Worm (Caenorhabditis elegans): Measurements from ENCODE around the gene W06G6.20.
"Not testable (repeated sequence)": the region's sequence is repeated elsewhere in the genome, so short reads cannot be mapped to it uniquely, and the experiment has no call there.

Gene W06G6.20

DNA sequence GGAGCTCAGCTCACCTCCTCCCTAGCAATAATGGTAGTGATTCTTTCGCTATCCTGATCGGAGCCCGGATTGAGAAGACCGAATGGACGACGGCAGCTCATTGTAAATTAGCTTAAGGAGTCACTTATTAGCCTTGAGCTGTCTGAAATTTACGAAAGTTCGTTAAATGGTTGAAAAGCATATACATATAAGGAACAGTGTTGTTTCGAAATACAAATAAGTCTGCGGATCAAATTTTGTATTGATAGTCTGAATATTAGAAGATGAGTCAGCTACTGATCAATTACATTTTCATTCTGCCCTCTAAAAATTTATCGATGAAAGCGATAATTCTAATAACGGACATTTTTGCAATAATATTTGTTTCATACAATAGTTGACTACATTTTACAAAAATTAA is 18.5 kb upstream of the W06G6.20 start, which contains the start of gene F14F8.14:
Gene F14F8.14, minus strand, starts transcription at position 101 of the 400 bp plus-strand sequence.
- no peak for TF ChIP-seq unc-62 (GFP tag; optimal IDR thresholded peaks at IDR 0.05)

DNA sequence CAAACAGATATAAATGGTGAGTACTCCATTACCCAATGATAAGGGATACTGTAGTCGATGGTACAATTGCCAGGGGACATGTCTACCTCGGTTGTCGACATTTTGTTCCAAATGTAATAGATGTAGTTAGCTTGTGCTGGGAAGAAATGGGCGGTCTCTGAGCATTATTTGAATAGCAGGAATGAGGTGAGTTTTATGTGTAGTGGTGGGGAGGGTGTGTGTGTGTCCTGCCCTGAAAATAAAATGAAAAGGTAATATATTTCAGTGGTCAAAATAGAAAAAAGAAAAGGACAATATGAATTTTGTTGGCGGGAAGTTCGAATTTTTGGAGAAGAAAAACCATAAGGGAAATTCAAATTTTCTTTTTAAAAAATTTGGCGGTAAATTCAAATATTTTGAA is 12.6 kb upstream of the W06G6.20 start, which contains the start of gene Y70C5B.2:
Gene Y70C5B.2, minus strand, starts transcription at position 101 of the 400 bp plus-strand sequence.
- not testable (repeated sequence) for TF ChIP-seq unc-62 (GFP tag; optimal IDR thresholded peaks at IDR 0.05)

DNA sequence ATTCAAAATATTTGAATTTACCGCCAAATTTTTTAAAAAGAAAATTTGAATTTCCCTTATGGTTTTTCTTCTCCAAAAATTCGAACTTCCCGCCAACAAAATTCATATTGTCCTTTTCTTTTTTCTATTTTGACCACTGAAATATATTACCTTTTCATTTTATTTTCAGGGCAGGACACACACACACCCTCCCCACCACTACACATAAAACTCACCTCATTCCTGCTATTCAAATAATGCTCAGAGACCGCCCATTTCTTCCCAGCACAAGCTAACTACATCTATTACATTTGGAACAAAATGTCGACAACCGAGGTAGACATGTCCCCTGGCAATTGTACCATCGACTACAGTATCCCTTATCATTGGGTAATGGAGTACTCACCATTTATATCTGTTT is 6.1 kb upstream of the W06G6.20 start, which contains the start of gene W06G6.15:
Gene W06G6.15, plus strand, starts transcription at position 301 of the 400 bp plus-strand sequence.
- not testable (repeated sequence) for TF ChIP-seq unc-62 (GFP tag; optimal IDR thresholded peaks at IDR 0.05)

DNA sequence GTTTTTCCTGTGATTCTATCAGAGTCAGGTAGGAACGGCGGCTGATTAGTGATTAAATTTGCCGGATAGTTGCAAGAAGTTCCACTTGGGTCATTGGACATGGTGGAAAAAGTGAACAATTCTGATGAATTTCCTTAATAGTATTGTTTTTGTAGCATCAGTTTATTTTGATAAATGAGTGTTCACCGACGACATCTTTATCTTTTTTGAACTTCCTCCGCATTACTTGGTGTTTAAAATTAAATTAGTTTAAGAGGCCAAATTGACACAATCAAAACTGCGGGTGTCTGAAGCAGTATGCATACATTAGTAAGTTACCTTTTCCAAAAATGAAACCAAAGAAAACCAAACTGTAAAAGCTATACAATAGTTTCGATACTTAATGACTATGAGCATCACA is 1.0 kb upstream of the W06G6.20 start, which contains the start of gene W06G6.11:
Gene W06G6.11, minus strand, starts transcription at position 101 of the 400 bp plus-strand sequence.
- TF ChIP-seq unc-62 (GFP tag; optimal IDR thresholded peaks at IDR 0.05), result not testable (repeated sequence)

DNA sequence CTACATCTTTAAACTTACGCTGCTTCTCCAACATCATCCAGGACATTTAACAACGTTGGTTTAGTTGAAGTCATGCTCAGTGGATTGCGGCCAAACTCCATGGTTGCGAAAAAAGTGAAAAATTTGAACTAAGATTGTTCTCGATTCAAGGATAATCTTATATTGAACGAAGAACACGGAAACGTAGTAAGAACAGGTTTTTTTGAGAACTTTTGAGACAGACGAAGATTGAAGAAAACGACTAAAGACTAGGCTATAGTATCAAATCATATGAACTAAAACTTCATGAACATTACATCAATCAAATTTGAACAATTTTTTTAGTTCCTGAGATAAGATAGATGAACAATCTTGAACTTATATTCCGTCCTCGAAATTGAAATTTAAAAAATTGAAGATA is 1.1 kb downstream of the W06G6.20 start, which contains the start of gene W06G6.10:
Gene W06G6.10, minus strand, starts transcription at position 101 of the 400 bp plus-strand sequence.
- TF ChIP-seq unc-62 (GFP tag; optimal IDR thresholded peaks at IDR 0.05), result no peak

DNA sequence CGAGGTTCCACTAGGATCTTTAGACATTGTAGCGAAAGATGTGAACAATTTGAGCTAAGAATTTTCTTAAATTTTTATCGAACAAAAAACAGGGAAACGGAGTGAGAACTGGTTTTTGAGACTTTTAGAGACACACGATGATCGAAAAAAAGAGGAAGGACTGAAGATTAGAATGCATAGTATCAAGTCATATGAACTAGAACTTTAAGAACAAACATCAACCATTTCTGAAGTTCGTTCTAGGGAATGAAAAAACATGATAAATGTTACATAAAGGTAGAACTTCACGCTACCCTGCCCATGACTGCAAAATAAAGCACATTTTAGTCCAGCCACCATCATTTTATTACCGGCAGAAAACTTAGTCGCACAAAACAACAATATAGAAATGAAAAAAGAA is 1.8 kb downstream of the W06G6.20 start, which contains the start of gene W06G6.9:
Gene W06G6.9, minus strand, starts transcription at position 101 of the 400 bp plus-strand sequence.
- no peak for TF ChIP-seq unc-62 (GFP tag; optimal IDR thresholded peaks at IDR 0.05)

DNA sequence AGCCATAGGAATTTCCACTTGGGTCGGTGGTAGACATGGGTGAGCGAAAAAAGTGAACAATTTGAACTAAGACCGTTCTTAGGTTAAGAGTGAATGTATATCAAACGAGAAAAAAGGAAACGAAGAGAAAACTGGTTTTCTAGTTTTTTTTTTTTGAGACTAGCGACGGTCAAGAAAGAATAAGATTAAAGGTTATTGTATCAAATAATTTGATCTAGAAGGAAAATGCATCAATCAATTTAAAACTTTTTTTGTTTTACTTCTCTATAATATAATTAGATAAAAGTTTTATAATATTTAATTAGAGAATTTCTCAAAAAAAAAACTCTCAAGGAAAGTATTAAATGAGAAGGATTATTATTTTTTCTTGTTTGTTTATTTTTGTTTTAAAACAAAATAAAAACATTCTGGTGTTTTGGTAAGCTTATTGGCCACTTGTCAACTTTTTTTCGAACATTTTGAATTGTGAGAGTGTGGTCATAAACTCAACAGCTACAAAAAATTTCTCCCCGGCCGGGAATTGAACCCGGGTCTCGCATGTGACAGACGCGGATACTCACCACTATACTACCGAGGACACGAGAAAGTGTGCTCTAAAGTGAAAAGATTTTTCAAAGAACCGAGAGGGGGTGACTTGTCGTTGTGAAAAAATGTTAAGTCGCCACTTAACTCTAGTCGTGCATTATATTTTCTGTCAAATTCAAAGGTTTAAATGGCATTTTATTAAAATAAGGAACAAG is 2.8 kb downstream of the W06G6.20 start, which contains the start of gene W06G6.17:
Gene W06G6.17, minus strand, starts transcription at position 51 of the 740 bp plus-strand sequence.
- TF ChIP-seq unc-62 (GFP tag; optimal IDR thresholded peaks at IDR 0.05), result no peak

DNA sequence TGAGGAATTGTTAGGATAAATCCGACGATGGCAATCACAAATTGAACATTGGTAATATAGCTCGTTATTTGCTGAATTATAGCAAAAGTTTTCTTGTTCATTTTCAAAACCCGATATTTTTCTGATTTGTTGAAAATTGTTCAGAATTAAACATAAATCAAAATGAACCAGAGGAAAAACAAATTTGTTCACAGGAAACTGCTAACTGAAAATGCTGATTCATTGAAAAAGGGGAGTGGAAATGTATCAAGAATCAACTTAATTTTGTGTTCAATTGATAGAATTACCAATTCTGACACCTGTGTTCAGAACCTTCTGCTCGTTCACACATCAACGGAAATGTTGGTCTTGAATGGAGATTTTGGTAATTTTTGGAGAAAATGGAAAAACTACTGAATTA is 4.6 kb downstream of the W06G6.20 start, which contains the start of gene srw-77:
Gene srw-77, minus strand, starts transcription at position 101 of the 400 bp plus-strand sequence.
- no peak for TF ChIP-seq unc-62 (GFP tag; optimal IDR thresholded peaks at IDR 0.05)

DNA sequence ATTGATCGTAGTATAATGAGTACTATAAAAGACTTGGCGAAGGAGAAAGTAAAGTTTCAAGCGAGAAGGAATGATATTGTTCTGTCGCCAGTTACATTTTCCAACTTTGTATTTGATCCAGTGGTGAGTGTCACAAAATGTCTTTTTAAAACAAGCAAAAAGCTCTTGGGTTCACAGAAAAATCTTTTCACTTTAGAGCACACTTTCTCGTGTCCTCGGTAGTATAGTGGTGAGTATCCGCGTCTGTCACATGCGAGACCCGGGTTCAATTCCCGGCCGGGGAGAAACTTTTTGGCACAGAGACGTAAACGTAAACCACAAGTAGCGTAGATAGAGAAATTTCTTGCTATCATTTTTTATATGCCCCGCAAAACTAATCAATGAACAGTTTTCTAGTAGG is 7.8 kb downstream of the W06G6.20 start:
- TF ChIP-seq unc-62 (GFP tag; optimal IDR thresholded peaks at IDR 0.05), result no peak

DNA sequence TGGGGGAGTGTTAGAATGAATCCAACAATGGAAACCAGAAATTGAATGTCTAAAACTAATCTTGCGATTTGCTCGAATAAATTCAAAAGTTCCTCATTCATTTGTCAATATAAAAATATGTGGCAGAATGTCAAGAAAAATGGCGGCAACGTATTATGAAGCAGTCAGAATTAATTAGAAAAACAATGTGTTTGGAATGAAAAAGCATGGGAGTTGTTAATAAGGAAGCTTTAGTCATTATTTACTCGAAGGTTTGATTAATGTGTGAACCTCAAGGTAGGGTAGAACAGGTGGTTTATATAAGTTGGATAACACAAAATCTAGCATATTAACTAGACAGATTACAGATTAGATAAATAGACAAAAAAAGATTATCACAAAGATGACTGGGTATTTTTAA is 10.0 kb downstream of the W06G6.20 start, which contains the start of gene srw-76:
Gene srw-76, minus strand, starts transcription at position 101 of the 400 bp plus-strand sequence.
- no peak for TF ChIP-seq unc-62 (GFP tag; optimal IDR thresholded peaks at IDR 0.05)

DNA sequence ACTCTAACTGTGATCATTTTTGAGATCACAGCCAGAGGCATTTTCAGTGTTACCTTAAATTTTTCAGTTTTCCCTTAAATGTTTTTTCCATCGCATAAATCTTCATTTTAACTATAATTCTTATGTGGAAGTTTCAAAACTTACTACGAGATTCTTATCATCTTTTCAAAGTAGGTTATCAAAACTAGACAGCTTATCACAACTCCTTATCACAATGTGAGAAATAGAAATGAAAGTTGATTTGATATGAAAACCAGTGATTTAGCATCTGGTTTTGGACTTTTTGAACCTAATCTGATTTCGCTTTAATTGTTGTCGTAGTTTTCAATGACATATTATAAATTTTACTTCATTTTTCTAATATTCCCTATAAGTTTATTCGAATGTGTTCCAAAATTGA is 12.3 kb downstream of the W06G6.20 start, which contains the start of gene mltn-11:
Gene mltn-11, plus strand, starts transcription at position 276 of the 400 bp plus-strand sequence.
- no peak for TF ChIP-seq unc-62 (GFP tag; optimal IDR thresholded peaks at IDR 0.05)

DNA sequence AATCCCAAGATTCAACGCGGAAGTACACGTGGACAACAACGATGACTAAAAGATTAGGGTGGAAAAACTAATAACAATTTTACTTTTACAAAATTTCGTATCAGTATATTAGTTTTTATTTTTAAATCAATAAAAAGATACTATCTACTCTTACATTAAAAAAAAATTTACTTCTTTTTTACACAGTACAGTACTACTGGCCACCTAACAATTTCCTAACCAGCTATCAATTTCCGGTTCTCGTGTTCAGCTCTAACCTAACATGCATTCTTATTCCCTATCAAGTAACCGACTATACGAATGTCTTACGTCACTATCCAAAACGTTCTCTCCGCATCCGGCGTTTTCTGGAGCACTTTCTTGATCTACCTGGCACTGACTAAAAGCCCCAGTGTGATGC is 18.6 kb downstream of the W06G6.20 start, which contains the start of gene srd-21:
Gene srd-21, plus strand, starts transcription at position 301 of the 400 bp plus-strand sequence.
- no peak for TF ChIP-seq unc-62 (GFP tag; optimal IDR thresholded peaks at IDR 0.05)

DNA sequence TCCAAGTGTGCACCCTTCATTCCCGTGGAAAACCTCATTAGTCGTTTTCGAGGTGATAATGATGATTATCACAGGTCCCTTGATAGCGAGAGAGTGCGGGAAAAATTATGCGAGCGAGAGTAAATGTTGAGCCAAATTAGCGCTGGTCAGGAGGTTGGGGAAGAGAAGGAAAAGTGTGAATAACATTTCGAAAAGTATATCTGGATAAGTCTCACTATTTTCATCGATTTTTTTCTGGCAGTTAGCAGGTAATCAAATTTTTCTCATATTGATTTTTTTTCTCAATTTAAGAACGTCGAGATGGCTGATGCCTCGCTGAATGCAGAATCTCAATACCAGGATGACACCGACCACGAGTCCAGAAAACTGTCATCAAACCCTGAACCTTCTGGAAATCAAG is 19.2 kb downstream of the W06G6.20 start, which contains the start of gene W06G6.2:
Gene W06G6.2, plus strand, starts transcription at position 301 of the 400 bp plus-strand sequence.
- TF ChIP-seq unc-62 (GFP tag; optimal IDR thresholded peaks at IDR 0.05), result no peak

DNA sequence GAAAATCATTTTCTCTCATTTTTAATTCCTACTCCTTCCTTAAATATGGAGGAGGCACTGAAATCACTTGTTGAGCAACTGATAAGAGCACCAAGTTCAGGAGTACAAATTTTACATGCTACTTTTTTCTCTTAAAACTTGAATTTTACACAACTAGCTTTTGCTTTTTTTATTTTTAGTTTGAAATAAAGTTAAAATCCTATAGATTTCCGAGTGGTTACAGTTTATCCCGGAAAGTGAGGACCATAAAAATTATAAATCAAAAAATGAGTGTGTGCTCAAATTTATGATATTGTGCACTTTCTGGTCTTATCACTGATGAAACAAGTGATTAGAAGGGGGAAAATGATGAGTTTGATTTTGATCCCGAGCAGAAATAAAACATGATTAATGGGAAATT is 20.2 kb downstream of the W06G6.20 start, which contains the start of gene oac-53:
Gene oac-53, minus strand, starts transcription at position 9 of the 400 bp plus-strand sequence.
- TF ChIP-seq unc-62 (GFP tag; optimal IDR thresholded peaks at IDR 0.05), result no peak

DNA sequence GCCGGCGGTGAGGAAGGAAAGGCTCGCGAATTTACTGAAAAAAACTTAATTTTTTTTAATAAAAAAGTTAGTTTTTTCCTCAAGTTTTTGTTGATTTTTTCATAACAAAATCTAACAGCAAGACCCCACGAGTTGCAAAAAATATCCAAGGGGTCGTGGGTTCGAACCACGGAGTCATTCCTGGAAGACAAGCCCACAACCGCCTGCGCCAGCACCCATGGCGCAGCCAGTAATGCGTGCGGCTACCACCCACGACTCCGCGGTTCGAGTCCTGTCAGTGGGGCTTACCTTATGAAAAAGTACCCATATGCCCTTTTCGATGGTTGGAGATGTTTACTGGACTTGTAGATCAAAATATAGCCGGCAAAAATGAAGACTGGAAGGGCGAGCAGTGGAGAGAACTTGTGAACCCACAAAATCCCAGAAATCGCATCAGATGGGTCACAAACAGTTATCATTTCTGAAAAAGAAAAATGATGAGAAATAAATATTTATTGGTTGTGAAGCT is 25.4 kb downstream of the W06G6.20 start, which contains the start of gene Y70C5A.2:
Gene Y70C5A.2, minus strand, starts transcription at position 458 of the 508 bp plus-strand sequence.
- no peak for TF ChIP-seq unc-62 (GFP tag; optimal IDR thresholded peaks at IDR 0.05)

DNA sequence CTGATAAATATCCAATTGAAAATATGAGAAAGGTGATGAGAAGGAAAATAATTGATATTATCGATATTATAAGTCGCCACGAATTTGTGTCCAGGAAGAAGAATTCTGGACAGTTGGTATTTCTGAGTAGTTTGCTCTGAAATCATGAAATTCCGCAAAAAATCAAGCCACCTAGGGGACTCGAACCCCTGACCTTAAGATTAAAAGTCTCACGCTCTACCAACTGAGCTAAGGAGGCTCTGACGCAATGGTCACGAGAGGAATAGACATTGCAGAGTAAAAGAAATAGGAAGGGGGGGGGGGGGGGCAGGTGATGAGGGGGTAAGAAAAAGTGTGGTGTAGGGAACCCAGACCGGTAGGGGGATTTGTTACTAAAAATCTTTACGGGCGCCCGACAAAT is 26.3 kb downstream of the W06G6.20 start:
- TF ChIP-seq unc-62 (GFP tag; optimal IDR thresholded peaks at IDR 0.05), result no peak

All from whole organism, dauer.